Fruit fly (Drosophila melanogaster) whole organism, embryonic: ENCODE results near the gene ND-B18.

Source experiments
- CG10274 ChIP-seq: fragments of 200-800 bp; sonication (Bioruptor generic); optimal IDR thresholded peaks from 3 replicates; lab custom pipeline; 2017; ENCODE audit warnings: missing biosample characterization, mild to moderate bottlenecking, missing genetic modification characterization
- CG13424 ChIP-seq: fragments of 200-800 bp; sonication (Bioruptor generic); optimal IDR thresholded peaks from 2 replicates; lab custom pipeline; 2019; ENCODE audit warnings: missing biosample characterization, mild to moderate bottlenecking, missing genetic modification characterization, moderate library complexity
- CG13624 ChIP-seq: fragments of 200-800 bp; sonication (Bioruptor generic); optimal IDR thresholded peaks from 2 replicates; lab custom pipeline; 2016; ENCODE audit warnings: missing biosample characterization, missing genetic modification characterization
- CG1529 ChIP-seq: fragments of 200-800 bp; sonication (Bioruptor generic); optimal IDR thresholded peaks from 3 replicates; lab custom pipeline; 2018; ENCODE audit warnings: missing biosample characterization, missing genetic modification characterization
- CG17612 ChIP-seq: fragments of 200-800 bp; sonication (Bioruptor generic); IDR thresholded peaks from 2 replicates; pipeline ENCODE4 v1.3.6; 2022; ENCODE audit warnings: missing biosample characterization, missing genetic modification characterization
- CG1792 ChIP-seq: fragments of 200-800 bp; sonication (Bioruptor generic); optimal IDR thresholded peaks from 2 replicates; lab custom pipeline; 2016; ENCODE audit warnings: missing biosample characterization, missing genetic modification characterization
- CG2120 ChIP-seq: fragments of 200-800 bp; sonication (Bioruptor generic); optimal IDR thresholded peaks from 3 replicates; lab custom pipeline; 2016; ENCODE audit warnings: missing biosample characterization, missing genetic modification characterization
- CG30403 ChIP-seq: fragments of 200-800 bp; sonication (Bioruptor generic); optimal IDR thresholded peaks from 3 replicates; lab custom pipeline; 2016; ENCODE audit warnings: missing biosample characterization, missing genetic modification characterization
- CG31388 ChIP-seq: fragments of 200-800 bp; sonication (Bioruptor generic); optimal IDR thresholded peaks from 2 replicates; lab custom pipeline; 2016; ENCODE audit warnings: missing biosample characterization, missing genetic modification characterization
- CG4328 ChIP-seq: fragments of 200-800 bp; sonication (Bioruptor generic); optimal IDR thresholded peaks from 3 replicates; lab custom pipeline; 2017; ENCODE audit warnings: missing biosample characterization, missing genetic modification reagents, missing genetic modification characterization
- CG4617 ChIP-seq: fragments of 200-800 bp; sonication (Bioruptor generic); optimal IDR thresholded peaks from 3 replicates; lab custom pipeline; 2016; ENCODE audit warnings: missing biosample characterization, missing genetic modification characterization, borderline replicate concordance
- CG6254 ChIP-seq: fragments of 200-800 bp; sonication (Bioruptor generic); optimal IDR thresholded peaks from 3 replicates; lab custom pipeline; 2017; ENCODE audit warnings: mild to moderate bottlenecking, missing biosample characterization, missing genetic modification reagents, missing genetic modification characterization
- CG6791 ChIP-seq: fragments of 200-800 bp; sonication (Bioruptor generic); IDR thresholded peaks from 3 replicates; pipeline ENCODE4 v1.3.6; 2022; ENCODE audit warnings: missing biosample characterization, missing genetic modification characterization; ENCODE audit not compliant: partially characterized antibody
- CG7271 ChIP-seq: fragments of 200-800 bp; sonication (Bioruptor generic); optimal IDR thresholded peaks from 2 replicates; lab custom pipeline; 2018; ENCODE audit warnings: missing biosample characterization, mild to moderate bottlenecking, missing genetic modification characterization, moderate library complexity
- CG7786 ChIP-seq: fragments of 200-800 bp; sonication (Bioruptor generic); optimal IDR thresholded peaks from 2 replicates; lab custom pipeline; 2016; ENCODE audit warnings: missing biosample characterization, missing genetic modification characterization
- Dip2 ChIP-seq: fragments of 200-800 bp; sonication (Bioruptor generic); IDR thresholded peaks from 2 replicates; pipeline ENCODE4 v1.3.6; 2022; ENCODE audit warnings: missing biosample characterization, missing genetic modification characterization
- GATAe ChIP-seq: fragments of 200-800 bp; sonication (Bioruptor generic); conservative IDR thresholded peaks from 2 replicates; pipeline ENCODE4 v1.3.6; 2022; ENCODE audit warnings: missing biosample characterization, missing genetic modification characterization
- HmgD ChIP-seq: fragments of 200-800 bp; sonication (Bioruptor generic); optimal IDR thresholded peaks from 3 replicates; lab custom pipeline; 2016; ENCODE audit warnings: missing biosample characterization, missing genetic modification characterization
- Hr39 ChIP-seq: fragments of >200 bp; optimal IDR thresholded peaks from 2 replicates; lab custom pipeline; 2017
- Hr78 ChIP-seq, 2 experiments: fragments of 200-800 bp in 1 of 2; fragments of >200 bp in 1 of 2; sonication (Bioruptor generic) in 1 of 2; optimal IDR thresholded peaks; 2 replicates each; lab custom pipeline; 2017 to 2019; ENCODE audit warnings: missing biosample characterization in 2 of 2, missing genetic modification characterization in 2 of 2, mild to moderate bottlenecking in 1 of 2, moderate library complexity in 1 of 2
- Kr ChIP-seq: fragments of 200-800 bp; sonication (Bioruptor generic); optimal IDR thresholded peaks from 2 replicates; lab custom pipeline; 2017; ENCODE audit warnings: missing biosample characterization, mild to moderate bottlenecking, missing genetic modification characterization
- MTF-1 ChIP-seq: fragments of 200-800 bp; sonication (Bioruptor generic); optimal IDR thresholded peaks from 2 replicates; lab custom pipeline; 2018; ENCODE audit warnings: missing biosample characterization, mild to moderate bottlenecking, missing genetic modification characterization, borderline replicate concordance
- Mes4 ChIP-seq: fragments of 200-800 bp; sonication (Bioruptor generic); optimal IDR thresholded peaks from 2 replicates; lab custom pipeline; 2016; ENCODE audit warnings: missing biosample characterization, missing genetic modification characterization
- Oli ChIP-seq: fragments of 200-800 bp; sonication (Bioruptor generic); optimal IDR thresholded peaks from 2 replicates; lab custom pipeline; 2018; ENCODE audit warnings: missing biosample characterization, mild to moderate bottlenecking, missing genetic modification characterization, moderate library complexity
- Pdp1 ChIP-seq, 2 experiments: fragments of 200-800 bp; sonication (Bioruptor generic); optimal IDR thresholded peaks; 3 replicates each; lab custom pipeline; 2016; ENCODE audit warnings: missing biosample characterization in 2 of 2, missing genetic modification characterization in 2 of 2, mild to moderate bottlenecking in 1 of 2, moderate library complexity in 1 of 2
- Scr ChIP-seq: fragments of 200-800 bp; sonication (Bioruptor generic); IDR thresholded peaks from 2 replicates; pipeline ENCODE4 v1.3.6; 2022; ENCODE audit warnings: missing biosample characterization, missing genetic modification characterization; ENCODE audit not compliant: partially characterized antibody
- TFAM ChIP-seq: fragments of 200-800 bp; sonication (Bioruptor generic); optimal IDR thresholded peaks from 2 replicates; lab custom pipeline; 2017; ENCODE audit warnings: missing biosample characterization, missing genetic modification characterization, inconsistent platforms
- Tbp ChIP-seq: fragments of >200 bp; optimal IDR thresholded peaks from 2 replicates; lab custom pipeline; 2018; ENCODE audit warnings: missing biosample characterization, missing genetic modification characterization
- cato ChIP-seq: fragments of 200-800 bp; sonication (Bioruptor generic); optimal IDR thresholded peaks from 2 replicates; lab custom pipeline; 2016; ENCODE audit warnings: missing biosample characterization, missing genetic modification characterization, borderline replicate concordance
- dati ChIP-seq: fragments of 200-800 bp; sonication (Bioruptor generic); IDR thresholded peaks from 2 replicates; pipeline ENCODE4 v1.3.6; 2022; ENCODE audit warnings: missing biosample characterization, missing genetic modification characterization
- dm ChIP-seq: fragments of 200-800 bp; sonication (Bioruptor generic); optimal IDR thresholded peaks from 3 replicates; lab custom pipeline; 2016; ENCODE audit warnings: missing biosample characterization, missing genetic modification characterization
- dysf ChIP-seq: fragments of 200-800 bp; sonication (Bioruptor generic); IDR thresholded peaks from 3 replicates; pipeline ENCODE4 v1.3.6; 2022; ENCODE audit warnings: missing biosample characterization, missing genetic modification characterization
- fd3F ChIP-seq: fragments of 200-800 bp; sonication (Bioruptor generic); optimal IDR thresholded peaks from 2 replicates; lab custom pipeline; 2018; ENCODE audit warnings: missing biosample characterization, mild to moderate bottlenecking, missing genetic modification characterization, moderate library complexity
- fd96Cb ChIP-seq: fragments of 200-800 bp; sonication (Bioruptor generic); optimal IDR thresholded peaks from 2 replicates; lab custom pipeline; 2018; ENCODE audit warnings: missing biosample characterization, mild to moderate bottlenecking, missing genetic modification characterization, moderate library complexity
- gce ChIP-seq: fragments of 200-800 bp; sonication (Bioruptor generic); IDR thresholded peaks from 3 replicates; pipeline ENCODE4 v1.3.6; 2022; ENCODE audit warnings: missing biosample characterization, missing genetic modification characterization
- grau ChIP-seq: fragments of 200-800 bp; optimal IDR thresholded peaks from 3 replicates; lab custom pipeline; 2019; ENCODE audit warnings: missing biosample characterization, mild to moderate bottlenecking, missing genetic modification characterization, moderate library complexity
- gt ChIP-seq: fragments of 200-800 bp; sonication (Bioruptor generic); IDR thresholded peaks from 2 replicates; pipeline ENCODE4 v1.3.6; 2022; ENCODE audit warnings: missing biosample characterization, missing genetic modification characterization
- jigr1 ChIP-seq: fragments of 200-800 bp; sonication (Bioruptor generic); IDR thresholded peaks from 3 replicates; pipeline ENCODE4 v1.3.6; 2022; ENCODE audit warnings: missing biosample characterization, missing genetic modification characterization
- ken ChIP-seq: fragments of 200-800 bp; sonication (Bioruptor generic); IDR thresholded peaks from 3 replicates; pipeline ENCODE4 v1.3.6; 2022; ENCODE audit warnings: missing biosample characterization, missing genetic modification characterization
- nom ChIP-seq: fragments of 200-800 bp; sonication (Bioruptor generic); optimal IDR thresholded peaks from 2 replicates; lab custom pipeline; 2017; ENCODE audit warnings: missing biosample characterization, missing genetic modification characterization, mild to moderate bottlenecking, moderate library complexity, missing genetic modification reagents
- p53 ChIP-seq: fragments of 200-800 bp; sonication (Bioruptor generic); optimal IDR thresholded peaks from 2 replicates; lab custom pipeline; 2016; ENCODE audit warnings: missing biosample characterization, missing genetic modification characterization
- pros ChIP-seq: fragments of 200-800 bp; sonication (Bioruptor generic); optimal IDR thresholded peaks from 3 replicates; lab custom pipeline; 2019; ENCODE audit warnings: missing biosample characterization, mild to moderate bottlenecking, missing genetic modification characterization, moderate library complexity
- pzg ChIP-seq: fragments of 200-800 bp; sonication (Bioruptor generic); optimal IDR thresholded peaks from 3 replicates; lab custom pipeline; 2018; ENCODE audit warnings: missing biosample characterization, mild to moderate bottlenecking, missing genetic modification characterization, moderate library complexity
- repo ChIP-seq: fragments of 200-800 bp; sonication (Bioruptor generic); optimal IDR thresholded peaks from 2 replicates; lab custom pipeline; 2016; ENCODE audit warnings: missing biosample characterization, missing genetic modification characterization
- seq ChIP-seq: fragments of 200-800 bp; sonication (Bioruptor generic); IDR thresholded peaks from 2 replicates; pipeline ENCODE4 v1.3.6; 2022; ENCODE audit warnings: missing biosample characterization, missing genetic modification characterization
- sima ChIP-seq: fragments of 200-800 bp; sonication (Bioruptor generic); optimal IDR thresholded peaks from 2 replicates; lab custom pipeline; 2016; ENCODE audit warnings: missing biosample characterization, missing genetic modification characterization
- so ChIP-seq: fragments of 200-800 bp; sonication (Bioruptor generic); IDR thresholded peaks from 3 replicates; pipeline ENCODE4 v1.3.6; 2022; ENCODE audit warnings: missing biosample characterization, missing genetic modification characterization
- sr ChIP-seq: fragments of 200-800 bp; sonication (Bioruptor generic); IDR thresholded peaks from 3 replicates; pipeline ENCODE4 v1.3.6; 2022; ENCODE audit warnings: missing biosample characterization, missing genetic modification characterization
- tna ChIP-seq: fragments of 200-800 bp; sonication (Bioruptor generic); IDR thresholded peaks from 2 replicates; pipeline ENCODE4 v1.3.6; 2022; ENCODE audit warnings: missing biosample characterization, missing genetic modification characterization; ENCODE audit not compliant: partially characterized antibody
- trh ChIP-seq: fragments of 200-800 bp; sonication (Bioruptor generic); optimal IDR thresholded peaks from 2 replicates; lab custom pipeline; 2016; ENCODE audit warnings: missing biosample characterization, missing genetic modification characterization
- zf30C ChIP-seq: fragments of 200-800 bp; sonication (Bioruptor generic); optimal IDR thresholded peaks from 3 replicates; lab custom pipeline; 2018; ENCODE audit warnings: missing biosample characterization, mild to moderate bottlenecking, missing genetic modification characterization

The ND-B18 gene

DNA sequence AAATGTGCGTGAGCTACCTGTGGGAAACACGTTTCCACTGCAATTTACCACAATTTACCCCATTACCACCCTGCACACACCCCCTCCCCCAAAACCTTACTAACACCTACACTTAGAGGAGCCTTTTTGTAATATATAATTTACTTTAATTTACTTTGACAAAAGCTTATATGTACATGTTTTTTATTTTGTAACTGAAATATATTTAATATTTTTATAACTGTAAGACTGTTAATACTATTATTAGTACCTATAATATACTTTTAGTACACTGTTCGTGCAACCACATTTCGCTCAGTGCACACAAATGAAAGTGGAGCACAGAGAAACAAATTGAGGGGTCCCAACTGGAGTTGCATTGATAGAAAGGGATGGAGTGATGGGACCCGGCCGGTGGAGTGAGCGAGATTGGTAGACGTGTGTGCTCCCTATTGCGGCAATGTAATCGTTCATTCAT, 42.5 kb upstream of the ND-B18 start (continued):
- no peak for TF ChIP-seq CG1792
- no peak for TF ChIP-seq Tbp (GFP tag; lab: Kevin White, UChicago)
- TF ChIP-seq CG6791 (GFP tag; lab: Robert Waterston, UW), result no peak
- no peak for TF ChIP-seq Mes4 (GFP tag; lab: Kevin White, UChicago)
- TF ChIP-seq CG4328, result peak; percentile 57
- TF ChIP-seq CG6254 (GFP tag; lab: Kevin White, UChicago), result peak; percentile 80
- TF ChIP-seq cato, result peak; percentile 25
- peak; percentile 89 for TF ChIP-seq Oli (tag; lab: Kevin White, UChicago)
- peak; percentile 81 for TF ChIP-seq ken (GFP tag; lab: Robert Waterston, UW)
- TF ChIP-seq dysf, result peak; percentile 75
- TF ChIP-seq dm (GFP tag; lab: Kevin White, UChicago), result no peak
- TF ChIP-seq zf30C (GFP tag; lab: Kevin White, UChicago), result peak; percentile 89
- peak; percentile 32 for TF ChIP-seq trh (GFP tag; lab: Kevin White, UChicago)
- TF ChIP-seq Hr39 (lab: Kevin White, UChicago), result no peak
- TF ChIP-seq CG7271 (tag; lab: Kevin White, UChicago), result peak; percentile 9
- TF ChIP-seq nom (GFP tag; lab: Kevin White, UChicago), result peak; percentile 68
- no peak for TF ChIP-seq GATAe (GFP tag; lab: Robert Waterston, UW)
- peak; percentile 77 for TF ChIP-seq CG1529 (GFP tag; lab: Kevin White, UChicago)
- TF ChIP-seq gt (GFP tag; lab: Robert Waterston, UW), result no peak
- TF ChIP-seq CG13424 (tag; lab: Kevin White, UChicago), result peak; percentile 88
- TF ChIP-seq Kr (GFP tag; lab: Kevin White, UChicago), result no peak
- no peak for TF ChIP-seq Dip2 (GFP tag; lab: Robert Waterston, UW)
- peak; percentile 88 for TF ChIP-seq grau (tag; lab: Kevin White, UChicago)
- TF ChIP-seq sr, result no peak
- peak; percentile 91 for TF ChIP-seq fd96Cb (tag; lab: Kevin White, UChicago)
- no peak for TF ChIP-seq HmgD (GFP tag; lab: Kevin White, UChicago)
- TF ChIP-seq sima, result no peak
- TF ChIP-seq dati (GFP tag; lab: Robert Waterston, UW), result no peak
- no peak for TF ChIP-seq Pdp1 (GFP tag; optimal IDR thresholded peaks at IDR 0.05; lab: Kevin White, UChicago)
- TF ChIP-seq tna (GFP tag; lab: Robert Waterston, UW), result no peak
- TF ChIP-seq CG10274, result peak; percentile 22
- peak; percentile 52; the same call in 1 of the 3 replicates for TF ChIP-seq gce (GFP tag; lab: Robert Waterston, UW)
- TF ChIP-seq seq, result peak; percentile 57; the same call in 1 of the 2 replicates
- TF ChIP-seq CG7786, result no peak
- TF ChIP-seq repo (GFP tag; lab: Kevin White, UChicago), result no peak
- no peak for TF ChIP-seq CG13624 (GFP tag; lab: Kevin White, UChicago)
- no peak for TF ChIP-seq CG2120 (GFP tag; lab: Kevin White, UChicago)
- no peak for TF ChIP-seq Scr
- peak; percentile 70; the same call in 1 of the 3 replicates for TF ChIP-seq so (GFP tag; lab: Robert Waterston, UW)
- TF ChIP-seq CG30403 (GFP tag; lab: Kevin White, UChicago), result peak; percentile 76
- no peak for TF ChIP-seq fd3F (GFP tag; lab: Kevin White, UChicago)
- TF ChIP-seq pzg, result no peak
- TF ChIP-seq CG4617, result no peak
- TF ChIP-seq Hr78 (GFP tag; optimal IDR thresholded peaks at IDR 0.05; lab: Kevin White, UChicago), result peak in 1 of 2 experiments; percentile 87
- peak; percentile 41 for TF ChIP-seq TFAM (GFP tag; lab: Kevin White, UChicago)
- TF ChIP-seq MTF-1, result peak; percentile 68
- no peak for TF ChIP-seq p53 (GFP tag; lab: Kevin White, UChicago)
- TF ChIP-seq CG17612, result no peak
- peak; percentile 22 for TF ChIP-seq CG31388 (GFP tag; lab: Kevin White, UChicago)
- peak; percentile 24 for TF ChIP-seq pros (GFP tag; lab: Kevin White, UChicago)
- TF ChIP-seq jigr1 (GFP tag; lab: Robert Waterston, UW), result peak; percentile 49; the same call in 1 of the 3 replicates
